Fruit fly (Drosophila melanogaster): ENCODE data around the gene CG5388.

dm6 chr3R:22323994-22324393 is 16.1 kb downstream of the CG5388 start, which contains the start of gene CG34377:
- no peak for TF ChIP-seq CG8632 (GFP tag; optimal IDR thresholded peaks at IDR 0.05)
- TF ChIP-seq CG31627 (GFP tag; optimal IDR thresholded peaks at IDR 0.05): no peak
- no peak for TF ChIP-seq Sox102F (GFP tag; optimal IDR thresholded peaks at IDR 0.05)

Data from whole organism, prepupa.